Fruit fly (Drosophila melanogaster) whole organism, wandering third instar larva: ENCODE measurements around the gene Edg91.

Source experiments
- Abd-B ChIP-seq: fragments of >200 bp; optimal IDR thresholded peaks from 2 replicates; lab custom pipeline; 2017; ENCODE audit warnings: missing biosample characterization, missing genetic modification characterization
- CG32264 ChIP-seq: fragments of 200-800 bp; sonication (Bioruptor generic); optimal IDR thresholded peaks from 2 replicates; lab custom pipeline; 2016; ENCODE audit warnings: missing biosample characterization, missing genetic modification characterization
- Dfd ChIP-seq: fragments of >200 bp; optimal IDR thresholded peaks from 2 replicates; lab custom pipeline; 2017; ENCODE audit warnings: missing biosample characterization, missing genetic modification characterization
- Dif ChIP-seq: fragments of 200-275, 200-300 bp; sonication (Bioruptor generic); optimal IDR thresholded peaks from 2 replicates; lab custom pipeline; 2018; ENCODE audit warnings: missing biosample characterization, missing genetic modification characterization; ENCODE audit not compliant: partially characterized antibody
- HLH106 ChIP-seq: fragments of 200-800 bp; optimal IDR thresholded peaks from 3 replicates; lab custom pipeline; 2019; ENCODE audit warnings: missing biosample characterization, mild to moderate bottlenecking, missing genetic modification characterization, moderate library complexity
- Hnf4 ChIP-seq: fragments of 200-800 bp; sonication (Bioruptor generic); optimal IDR thresholded peaks from 2 replicates; lab custom pipeline; 2016; ENCODE audit warnings: missing biosample characterization, mild to moderate bottlenecking, missing genetic modification characterization
- Jra ChIP-seq: sonication (Bioruptor generic); optimal IDR thresholded peaks from 2 replicates; lab custom pipeline; 2016; ENCODE audit warnings: missing biosample characterization, missing genetic modification characterization
- Myc ChIP-seq: fragments of >200 bp; optimal IDR thresholded peaks from 2 replicates; lab custom pipeline; 2017
- Vsx2 ChIP-seq: fragments of 200-300, 225-300 bp; sonication (Bioruptor generic); optimal IDR thresholded peaks from 2 replicates; lab custom pipeline; 2018; ENCODE audit warnings: missing biosample characterization, missing genetic modification characterization; ENCODE audit not compliant: partially characterized antibody
- brk ChIP-seq: fragments of 200-800 bp; sonication (Bioruptor generic); optimal IDR thresholded peaks from 2 replicates; lab custom pipeline; 2016; ENCODE audit warnings: missing biosample characterization, mild to moderate bottlenecking, missing genetic modification characterization
- dsf ChIP-seq: sonication (Bioruptor generic); optimal IDR thresholded peaks from 2 replicates; lab custom pipeline; 2016; ENCODE audit warnings: missing biosample characterization, missing genetic modification characterization, borderline replicate concordance
- foxo ChIP-seq, 2 experiments: fragments of 200-800 bp; sonication (Bioruptor generic); optimal IDR thresholded peaks; 2 replicates in 1 of 2; 3 replicates in 1 of 2; lab custom pipeline; 2016 to 2017; ENCODE audit warnings: missing biosample characterization in 2 of 2, missing genetic modification characterization in 2 of 2
- fru ChIP-seq: fragments of 200-800 bp; sonication (Bioruptor generic); optimal IDR thresholded peaks from 3 replicates; lab custom pipeline; 2016; ENCODE audit warnings: missing biosample characterization, mild to moderate bottlenecking, missing genetic modification characterization
- h ChIP-seq: fragments of 200-800 bp; sonication (Bioruptor generic); optimal IDR thresholded peaks from 3 replicates; lab custom pipeline; 2016; ENCODE audit warnings: missing biosample characterization, mild to moderate bottlenecking, missing genetic modification characterization
- pan ChIP-seq: fragments of >200 bp; optimal IDR thresholded peaks from 2 replicates; lab custom pipeline; 2017
- rgr ChIP-seq: fragments of 200-800 bp; sonication (Bioruptor generic); optimal IDR thresholded peaks from 3 replicates; lab custom pipeline; 2016; ENCODE audit warnings: missing biosample characterization, mild to moderate bottlenecking, missing genetic modification characterization
- usp ChIP-seq: fragments of >200 bp; optimal IDR thresholded peaks from 2 replicates; lab custom pipeline; 2017; ENCODE audit warnings: missing biosample characterization, missing genetic modification characterization
- woc ChIP-seq: sonication (Bioruptor generic); optimal IDR thresholded peaks from 2 replicates; lab custom pipeline; 2016; ENCODE audit warnings: missing biosample characterization, mild to moderate bottlenecking, missing genetic modification characterization

Edg91 gene

DNA sequence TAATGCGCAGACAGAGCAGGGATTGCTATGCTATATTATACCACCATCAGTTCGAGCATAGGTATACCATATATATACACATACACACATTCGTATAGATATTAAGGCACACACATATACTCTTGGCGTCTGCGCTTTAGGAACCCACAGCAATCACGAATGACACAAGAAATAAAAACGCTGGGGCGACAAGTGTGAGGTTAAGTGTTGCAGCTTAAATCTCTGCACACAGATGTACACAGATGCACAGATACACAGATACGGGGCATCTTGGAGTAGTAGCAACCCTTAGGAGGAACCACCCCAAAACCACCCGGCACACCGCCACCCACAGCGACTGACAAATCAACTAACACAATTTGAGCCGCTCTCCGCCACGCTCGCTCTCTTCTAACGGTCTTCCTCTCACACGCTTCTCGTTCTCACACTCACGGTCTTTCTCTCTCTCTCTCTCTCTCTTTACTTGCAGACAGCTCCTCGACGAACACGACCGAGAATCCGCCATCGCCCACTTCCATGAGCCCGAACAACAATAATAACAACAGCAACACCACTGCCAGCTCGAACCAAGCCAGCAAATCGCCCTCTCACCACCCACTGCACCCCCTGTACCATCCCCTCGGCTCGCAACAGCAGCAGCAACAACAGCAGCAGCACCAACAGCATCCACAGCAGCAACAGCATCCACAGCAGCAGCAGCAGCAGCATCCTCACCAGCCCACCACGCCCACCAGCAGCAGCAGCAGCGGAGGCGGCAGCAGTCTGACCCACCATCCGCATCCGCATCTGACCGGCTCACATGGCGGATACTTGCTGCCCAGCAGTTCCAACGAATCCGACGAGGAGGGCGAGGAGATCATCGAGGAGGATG, 44.5 kb downstream of the Edg91 start:
- TF ChIP-seq Dfd: peak; percentile 85
- no peak for TF ChIP-seq CG32264 (GFP tag; lab: Kevin White, UChicago)

DNA sequence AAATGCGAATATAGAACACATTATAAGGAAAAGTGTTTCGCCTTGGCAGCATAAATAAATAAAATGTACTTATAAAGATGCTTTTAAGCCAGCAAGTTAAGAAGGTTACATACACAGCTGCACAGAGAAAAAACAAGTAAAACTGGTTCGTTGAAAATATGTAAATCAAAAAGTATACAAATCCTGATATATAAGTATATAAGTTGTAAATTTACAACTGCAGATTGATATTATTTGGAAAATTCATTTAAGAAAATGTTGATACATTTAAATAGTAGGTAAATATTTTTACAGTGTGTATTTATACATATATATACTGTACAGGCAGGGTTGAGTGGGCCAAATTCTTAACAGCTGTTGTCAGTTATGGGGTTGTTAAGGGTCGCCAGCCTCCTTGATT, 46.5 kb downstream of the Edg91 start:
- no peak for TF ChIP-seq woc (GFP tag; lab: Kevin White, UChicago)
- TF ChIP-seq pan (lab: Kevin White, UChicago): no peak
- no peak for TF ChIP-seq Myc (lab: Kevin White, UChicago)
- TF ChIP-seq Hnf4: no peak
- no peak for TF ChIP-seq Dif (GFP tag; lab: Kevin White, UChicago)
- TF ChIP-seq brk (GFP tag; lab: Kevin White, UChicago): no peak
- TF ChIP-seq Jra (GFP tag; lab: Kevin White, UChicago): no peak
- no peak for TF ChIP-seq Dfd
- TF ChIP-seq fru (GFP tag; lab: Kevin White, UChicago): no peak

- TF ChIP-seq Dif (GFP tag; lab: Kevin White, UChicago) (no peak), Abd-B (GFP tag; lab: Kevin White, UChicago) (no peak), CG32264 (GFP tag; lab: Kevin White, UChicago) (no peak), rgr (GFP tag; lab: Kevin White, UChicago) (peak; percentile 14), dsf (GFP tag; lab: Kevin White, UChicago) (no peak), foxo (GFP tag; optimal IDR thresholded peaks at IDR 0.05; lab: Kevin White, UChicago) (peak in 1 of 2 experiments; percentile 23), usp (GFP tag; lab: Kevin White, UChicago) (no peak), Jra (GFP tag; lab: Kevin White, UChicago) (no peak), fru (GFP tag; lab: Kevin White, UChicago) (peak; percentile 13), Vsx2 (no peak), h (peak; percentile 13), HLH106 (peak; percentile 3)
Measured at dm6 chr3R:17561175-17561574, 50.1 kb downstream of the Edg91 start.
